Fruit fly (Drosophila melanogaster): Measurements from ENCODE around the gene w.
A peak's percentile ranks its signal among the peaks of the same experiment; 100 is the strongest.

Gene w

dm6 chrX:2802998-2803397 is 6.7 kb upstream of the w start:
- no peak for TF ChIP-seq CG12768 (GFP tag; optimal IDR thresholded peaks at IDR 0.05)
- no peak for TF ChIP-seq CG33017 (tag; optimal IDR thresholded peaks at IDR 0.05)
- no peak for TF ChIP-seq toe (GFP tag; optimal IDR thresholded peaks at IDR 0.05)
- TF ChIP-seq Crg-1 (GFP tag; optimal IDR thresholded peaks at IDR 0.05) = no peak
- no peak for TF ChIP-seq CG7101 (tag; optimal IDR thresholded peaks at IDR 0.05)
- no peak for TF ChIP-seq Clk (GFP tag; optimal IDR thresholded peaks at IDR 0.05)
- TF ChIP-seq Hr96 (GFP tag; optimal IDR thresholded peaks at IDR 0.05) = no peak
- no peak for TF ChIP-seq CG7045 (GFP tag; optimal IDR thresholded peaks at IDR 0.05)
- TF ChIP-seq CG1620 (GFP tag; optimal IDR thresholded peaks at IDR 0.05) = no peak
- no peak for TF ChIP-seq bab1 (GFP tag; optimal IDR thresholded peaks at IDR 0.05)
- TF ChIP-seq Mnt (GFP tag; optimal IDR thresholded peaks at IDR 0.05) = no peak
- TF ChIP-seq CG11617 (GFP tag; optimal IDR thresholded peaks at IDR 0.05) = no peak
- no peak for TF ChIP-seq ovo (GFP tag; optimal IDR thresholded peaks at IDR 0.05)
- no peak for TF ChIP-seq tj (GFP tag; optimal IDR thresholded peaks at IDR 0.05)
- no peak for TF ChIP-seq pad (GFP tag; optimal IDR thresholded peaks at IDR 0.05)
- no peak for TF ChIP-seq CG5204 (GFP tag; optimal IDR thresholded peaks at IDR 0.05)
- TF ChIP-seq kay (GFP tag; ENCODE audit: borderline replicate concordance) = no peak
- TF ChIP-seq CG14711 (tag; optimal IDR thresholded peaks at IDR 0.05) = no peak
- TF ChIP-seq cnc (optimal IDR thresholded peaks at IDR 0.05) = no peak
- TF ChIP-seq cic (GFP tag; optimal IDR thresholded peaks at IDR 0.05) = no peak

DNA sequence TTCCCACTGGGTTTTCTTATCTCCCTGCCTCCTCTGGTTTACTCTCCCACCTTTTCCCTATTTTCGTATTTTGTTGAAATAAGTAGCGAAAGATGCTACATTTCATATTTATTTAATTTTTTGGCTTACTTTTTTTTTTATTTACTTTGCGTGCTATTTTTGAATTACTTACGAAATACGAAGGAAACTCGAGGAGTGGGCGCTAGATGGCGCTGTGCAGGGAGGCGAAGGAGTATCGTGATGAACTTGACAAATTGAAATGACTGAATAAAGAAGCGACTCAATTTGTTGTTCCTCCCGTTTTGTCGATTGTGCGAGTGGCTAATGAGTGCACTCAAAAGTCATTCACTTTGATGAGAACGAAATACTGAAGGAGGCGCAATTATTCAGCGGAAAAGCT is 1.4 kb downstream of the w start:
- TF ChIP-seq CG1620 (GFP tag; optimal IDR thresholded peaks at IDR 0.05) = no peak

- TF ChIP-seq cnc (optimal IDR thresholded peaks at IDR 0.05) (no peak), tj (GFP tag; optimal IDR thresholded peaks at IDR 0.05) (no peak), Crg-1 (GFP tag; optimal IDR thresholded peaks at IDR 0.05) (no peak), Clk (GFP tag; optimal IDR thresholded peaks at IDR 0.05) (no peak), CG11617 (GFP tag; optimal IDR thresholded peaks at IDR 0.05) (no peak), Mnt (GFP tag; optimal IDR thresholded peaks at IDR 0.05) (no peak), bab1 (GFP tag; optimal IDR thresholded peaks at IDR 0.05) (no peak), ovo (GFP tag; optimal IDR thresholded peaks at IDR 0.05) (no peak)
Measured at dm6 chrX:2791898-2792297, 4.4 kb downstream of the w start.

dm6 chrX:2790055-2790617 is 6.1 kb downstream of the w start, which contains the start of gene CG32795:
Gene CG32795 (minus strand): TSS chrX:2790567.
- TF ChIP-seq cic (GFP tag; optimal IDR thresholded peaks at IDR 0.05) = no peak
- TF ChIP-seq Clk (GFP tag; optimal IDR thresholded peaks at IDR 0.05) = no peak
- peak; percentile 91 for TF ChIP-seq kay (GFP tag; ENCODE audit: borderline replicate concordance)
- peak; percentile 14 for TF ChIP-seq Mnt (GFP tag; optimal IDR thresholded peaks at IDR 0.05)
- no peak for TF ChIP-seq bab1 (GFP tag; optimal IDR thresholded peaks at IDR 0.05)
- no peak for TF ChIP-seq ovo (GFP tag; optimal IDR thresholded peaks at IDR 0.05)
- TF ChIP-seq Crg-1 (GFP tag; optimal IDR thresholded peaks at IDR 0.05) = no peak
- peak; percentile 42 for TF ChIP-seq CG11617 (GFP tag; optimal IDR thresholded peaks at IDR 0.05)
- TF ChIP-seq toe (GFP tag; optimal IDR thresholded peaks at IDR 0.05) = no peak
- TF ChIP-seq Hr96 (GFP tag; optimal IDR thresholded peaks at IDR 0.05) = no peak
- peak; percentile 6 for TF ChIP-seq pad (GFP tag; optimal IDR thresholded peaks at IDR 0.05)
- no peak for TF ChIP-seq CG7101 (tag; optimal IDR thresholded peaks at IDR 0.05)
- TF ChIP-seq CG33017 (tag; optimal IDR thresholded peaks at IDR 0.05) = no peak
- TF ChIP-seq CG12768 (GFP tag; optimal IDR thresholded peaks at IDR 0.05) = no peak
- no peak for TF ChIP-seq tj (GFP tag; optimal IDR thresholded peaks at IDR 0.05)
- TF ChIP-seq CG14711 (tag; optimal IDR thresholded peaks at IDR 0.05) = peak; percentile 30
- TF ChIP-seq CG1620 (GFP tag; optimal IDR thresholded peaks at IDR 0.05) = no peak
- no peak for TF ChIP-seq CG7045 (GFP tag; optimal IDR thresholded peaks at IDR 0.05)

- TF ChIP-seq ovo (GFP tag; optimal IDR thresholded peaks at IDR 0.05) = no peak
- TF ChIP-seq CG5204 (GFP tag; optimal IDR thresholded peaks at IDR 0.05) = no peak
- TF ChIP-seq tj (GFP tag; optimal IDR thresholded peaks at IDR 0.05) = peak; percentile 20
Measured at dm6 chrX:2789285-2790054, 6.8 kb downstream of the w start.

- no peak for TF ChIP-seq cnc (optimal IDR thresholded peaks at IDR 0.05)
- TF ChIP-seq CG1620 (GFP tag; optimal IDR thresholded peaks at IDR 0.05) = no peak
- TF ChIP-seq CG11617 (GFP tag; optimal IDR thresholded peaks at IDR 0.05) = no peak
- no peak for TF ChIP-seq toe (GFP tag; optimal IDR thresholded peaks at IDR 0.05)
- TF ChIP-seq bab1 (GFP tag; optimal IDR thresholded peaks at IDR 0.05) = no peak
- TF ChIP-seq Clk (GFP tag; optimal IDR thresholded peaks at IDR 0.05) = no peak
- TF ChIP-seq CG12768 (GFP tag; optimal IDR thresholded peaks at IDR 0.05) = no peak
- TF ChIP-seq pad (GFP tag; optimal IDR thresholded peaks at IDR 0.05) = no peak
Measured at dm6 chrX:2788278-2789023, 7.8 kb downstream of the w start.
